Fruit fly (Drosophila melanogaster) whole organism, embryonic: ENCODE results near the gene CG2059.

Experiments
- Bdp1 ChIP-seq: fragments of 200-800 bp; sonication (Bioruptor generic); optimal IDR thresholded peaks from 3 replicates; lab custom pipeline; 2016; ENCODE audit warnings: missing biosample characterization, missing genetic modification characterization
- C15 ChIP-seq: fragments of 200-800 bp; sonication (Bioruptor generic); IDR thresholded peaks from 3 replicates; pipeline ENCODE4 v1.3.6; 2022; ENCODE audit warnings: missing biosample characterization, missing genetic modification characterization
- CG12236 ChIP-seq: fragments of 200-800 bp; sonication (Bioruptor generic); optimal IDR thresholded peaks from 2 replicates; lab custom pipeline; 2016; ENCODE audit warnings: missing biosample characterization, missing genetic modification characterization
- CG13287 ChIP-seq: fragments of 200-800 bp; sonication (Bioruptor generic); IDR thresholded peaks from 2 replicates; pipeline ENCODE4 v1.3.6; 2022; ENCODE audit warnings: missing biosample characterization, missing genetic modification characterization; ENCODE audit not compliant: partially characterized antibody
- CG13296 ChIP-seq: fragments of 200-800 bp; sonication (Bioruptor generic); optimal IDR thresholded peaks from 3 replicates; lab custom pipeline; 2018; ENCODE audit warnings: missing biosample characterization, mild to moderate bottlenecking, missing genetic modification characterization
- CG14014 ChIP-seq: fragments of 200-800 bp; sonication (Bioruptor generic); IDR thresholded peaks from 2 replicates; pipeline ENCODE4 v1.3.6; 2022; ENCODE audit warnings: missing biosample characterization, missing genetic modification characterization
- CG2116 ChIP-seq: fragments of 200-800 bp; sonication (Bioruptor generic); optimal IDR thresholded peaks from 3 replicates; lab custom pipeline; 2018; ENCODE audit warnings: missing biosample characterization, mild to moderate bottlenecking, missing genetic modification characterization
- CG3281 ChIP-seq: fragments of 200-800 bp; sonication (Bioruptor generic); optimal IDR thresholded peaks from 3 replicates; lab custom pipeline; 2017; ENCODE audit warnings: missing biosample characterization, mild to moderate bottlenecking, missing genetic modification characterization
- CG34422 ChIP-seq: fragments of 200-800 bp; sonication (Bioruptor generic); IDR thresholded peaks from 3 replicates; pipeline ENCODE4 v1.3.6; 2022; ENCODE audit warnings: missing biosample characterization, missing genetic modification characterization
- CG4424 ChIP-seq: fragments of 200-800 bp; sonication (Bioruptor generic); optimal IDR thresholded peaks from 3 replicates; lab custom pipeline; 2016; ENCODE audit warnings: missing biosample characterization, missing genetic modification characterization
- CG7963 ChIP-seq: fragments of 200-800 bp; sonication (Bioruptor generic); IDR thresholded peaks from 3 replicates; pipeline ENCODE4 v1.3.6; 2022; ENCODE audit warnings: missing biosample characterization, missing genetic modification characterization; ENCODE audit not compliant: partially characterized antibody
- CG9727 ChIP-seq: fragments of 200-800 bp; sonication (Bioruptor generic); optimal IDR thresholded peaks from 3 replicates; lab custom pipeline; 2017; ENCODE audit warnings: missing biosample characterization, mild to moderate bottlenecking, missing genetic modification characterization
- CoRest ChIP-seq: fragments of 200-800 bp; sonication (Bioruptor generic); optimal IDR thresholded peaks from 3 replicates; lab custom pipeline; 2018; ENCODE audit warnings: missing biosample characterization, mild to moderate bottlenecking, missing genetic modification characterization, moderate library complexity
- Doc2 ChIP-seq: fragments of 200-800 bp; sonication (Bioruptor generic); IDR thresholded peaks from 2 replicates; pipeline ENCODE4 v1.3.6; 2022; ENCODE audit warnings: missing biosample characterization, missing genetic modification characterization
- H2.0 ChIP-seq: fragments of 200-800 bp; sonication (Bioruptor generic); IDR thresholded peaks from 2 replicates; pipeline ENCODE4 v1.3.6; 2022; ENCODE audit warnings: missing biosample characterization, missing genetic modification characterization
- HmgZ ChIP-seq: fragments of 200-800 bp; sonication (Bioruptor generic); optimal IDR thresholded peaks from 2 replicates; lab custom pipeline; 2018; ENCODE audit warnings: missing biosample characterization, mild to moderate bottlenecking, missing genetic modification characterization
- Hmr ChIP-seq: fragments of 200-800 bp; sonication (Bioruptor generic); optimal IDR thresholded peaks from 3 replicates; lab custom pipeline; 2017; ENCODE audit warnings: mild to moderate bottlenecking, missing biosample characterization, missing genetic modification reagents, missing genetic modification characterization
- Hmx ChIP-seq: fragments of 200-800 bp; sonication (Bioruptor generic); optimal IDR thresholded peaks from 2 replicates; lab custom pipeline; 2016; ENCODE audit warnings: missing biosample characterization, missing genetic modification characterization
- Max ChIP-seq: fragments of 200-800 bp; sonication (Bioruptor generic); optimal IDR thresholded peaks from 2 replicates; lab custom pipeline; 2016; ENCODE audit warnings: missing biosample characterization, mild to moderate bottlenecking, missing genetic modification characterization
- NfI ChIP-seq: fragments of 200-800 bp; sonication (Bioruptor generic); optimal IDR thresholded peaks from 3 replicates; lab custom pipeline; 2018; ENCODE audit warnings: missing biosample characterization, mild to moderate bottlenecking, missing genetic modification characterization, moderate library complexity
- Sox100B ChIP-seq: fragments of 200-800 bp; sonication (Bioruptor generic); optimal IDR thresholded peaks from 3 replicates; lab custom pipeline; 2018; ENCODE audit warnings: missing biosample characterization, mild to moderate bottlenecking, missing genetic modification characterization
- Spps ChIP-seq: fragments of 200-800 bp; sonication (Bioruptor generic); optimal IDR thresholded peaks from 2 replicates; lab custom pipeline; 2018; ENCODE audit warnings: missing biosample characterization, mild to moderate bottlenecking, missing genetic modification characterization
- Sry-β ChIP-seq: fragments of 200-800 bp; sonication (Bioruptor generic); optimal IDR thresholded peaks from 2 replicates; lab custom pipeline; 2018; ENCODE audit warnings: missing biosample characterization, mild to moderate bottlenecking, missing genetic modification characterization, moderate library complexity
- Vsx1 ChIP-seq: fragments of 200-800 bp; sonication (Bioruptor generic); optimal IDR thresholded peaks from 2 replicates; lab custom pipeline; 2017; ENCODE audit warnings: missing biosample characterization, mild to moderate bottlenecking, missing genetic modification characterization, missing genetic modification reagents
- amos ChIP-seq: fragments of 200-800 bp; sonication (Bioruptor generic); IDR thresholded peaks from 2 replicates; pipeline ENCODE4 v1.3.6; 2022; ENCODE audit warnings: missing biosample characterization, missing genetic modification characterization; ENCODE audit not compliant: partially characterized antibody
- bab2 ChIP-seq: fragments of 200-800 bp; sonication (Bioruptor generic); optimal IDR thresholded peaks from 2 replicates; lab custom pipeline; 2016; ENCODE audit warnings: missing biosample characterization, missing genetic modification characterization
- br ChIP-seq: fragments of >200 bp; optimal IDR thresholded peaks from 2 replicates; lab custom pipeline; 2017
- bsh ChIP-seq, 2 experiments: fragments of 200-800 bp; sonication (Bioruptor generic); optimal IDR thresholded peaks; 2 replicates each; lab custom pipeline; 2017 to 2018; ENCODE audit warnings: mild to moderate bottlenecking in 2 of 2, missing biosample characterization in 2 of 2, missing genetic modification characterization in 2 of 2, moderate library complexity in 1 of 2
- ems ChIP-seq: fragments of 200-800 bp; sonication (Bioruptor generic); optimal IDR thresholded peaks from 3 replicates; lab custom pipeline; 2016; ENCODE audit warnings: missing biosample characterization, missing genetic modification characterization
- eve ChIP-seq, 2 experiments: fragments of >200 bp; optimal IDR thresholded peaks; 2 replicates each; lab custom pipeline; 2017; ENCODE audit warnings: missing biosample characterization in 2 of 2, missing genetic modification characterization in 2 of 2
- ewg ChIP-seq: fragments of 200-800 bp; sonication (Bioruptor generic); optimal IDR thresholded peaks from 3 replicates; lab custom pipeline; 2017; ENCODE audit warnings: mild to moderate bottlenecking, missing biosample characterization, missing genetic modification reagents, missing genetic modification characterization
- ftz-f1 ChIP-seq: fragments of 200-800 bp; sonication (Bioruptor generic); optimal IDR thresholded peaks from 2 replicates; lab custom pipeline; 2016; ENCODE audit warnings: missing biosample characterization, missing genetic modification characterization
- gfzf ChIP-seq: fragments of 200-800 bp; sonication (Bioruptor generic); optimal IDR thresholded peaks from 2 replicates; lab custom pipeline; 2016; ENCODE audit warnings: missing biosample characterization, mild to moderate bottlenecking, missing genetic modification characterization, moderate library complexity
- ken ChIP-seq: fragments of 200-800 bp; sonication (Bioruptor generic); IDR thresholded peaks from 3 replicates; pipeline ENCODE4 v1.3.6; 2022; ENCODE audit warnings: missing biosample characterization, missing genetic modification characterization
- klu ChIP-seq: fragments of 200-800 bp; sonication (Bioruptor generic); IDR thresholded peaks from 2 replicates; pipeline ENCODE4 v1.3.6; 2022; ENCODE audit warnings: missing biosample characterization, missing genetic modification characterization
- lov ChIP-seq, 2 experiments: fragments of 200-800 bp in 1 of 2; fragments of >200 bp in 1 of 2; sonication (Bioruptor generic) in 1 of 2; IDR thresholded peaks in 1 of 2; optimal IDR thresholded peaks in 1 of 2; 2 replicates in 1 of 2; 3 replicates in 1 of 2; pipeline versions ENCODE4 v1.3.6 to Lab custom; 2017 to 2022; ENCODE audit warnings: missing biosample characterization in 1 of 2, missing genetic modification characterization in 1 of 2
- luna ChIP-seq: fragments of 200-800 bp; sonication (Bioruptor generic); optimal IDR thresholded peaks from 2 replicates; lab custom pipeline; 2016; ENCODE audit warnings: missing biosample characterization, missing genetic modification characterization
- nmo ChIP-seq: fragments of 200-800 bp; sonication (Bioruptor generic); optimal IDR thresholded peaks from 2 replicates; lab custom pipeline; 2018; ENCODE audit warnings: missing biosample characterization, mild to moderate bottlenecking, missing genetic modification characterization, moderate library complexity
- nom ChIP-seq: fragments of 200-800 bp; sonication (Bioruptor generic); optimal IDR thresholded peaks from 2 replicates; lab custom pipeline; 2017; ENCODE audit warnings: missing biosample characterization, missing genetic modification characterization, mild to moderate bottlenecking, moderate library complexity, missing genetic modification reagents
- pros ChIP-seq: fragments of 200-800 bp; sonication (Bioruptor generic); optimal IDR thresholded peaks from 3 replicates; lab custom pipeline; 2019; ENCODE audit warnings: missing biosample characterization, mild to moderate bottlenecking, missing genetic modification characterization, moderate library complexity
- shn ChIP-seq: fragments of 200-800 bp; sonication (Bioruptor generic); optimal IDR thresholded peaks from 3 replicates; lab custom pipeline; 2016; ENCODE audit warnings: missing biosample characterization, missing genetic modification characterization
- stwl ChIP-seq: fragments of 200-800 bp; sonication (Bioruptor generic); optimal IDR thresholded peaks from 3 replicates; lab custom pipeline; 2018; ENCODE audit warnings: missing biosample characterization, mild to moderate bottlenecking, missing genetic modification characterization, moderate library complexity
- sug ChIP-seq: fragments of 200-800 bp; optimal IDR thresholded peaks from 2 replicates; lab custom pipeline; 2019; ENCODE audit warnings: missing biosample characterization, mild to moderate bottlenecking, missing genetic modification characterization, moderate library complexity
- trem ChIP-seq: fragments of 200-800 bp; optimal IDR thresholded peaks from 3 replicates; lab custom pipeline; 2019; ENCODE audit warnings: missing biosample characterization, mild to moderate bottlenecking, missing genetic modification characterization, moderate library complexity
- trh ChIP-seq: fragments of 200-800 bp; sonication (Bioruptor generic); optimal IDR thresholded peaks from 2 replicates; lab custom pipeline; 2016; ENCODE audit warnings: missing biosample characterization, missing genetic modification characterization
- vfl ChIP-seq: fragments of 200-800 bp; sonication (Bioruptor generic); optimal IDR thresholded peaks from 2 replicates; lab custom pipeline; 2016; ENCODE audit warnings: missing biosample characterization, missing genetic modification characterization
- wor ChIP-seq: fragments of 200-800 bp; sonication (Bioruptor generic); IDR thresholded peaks from 2 replicates; pipeline ENCODE4 v1.3.6; 2022; ENCODE audit warnings: missing biosample characterization, missing genetic modification characterization

The CG2059 gene

dm6 chrX:7306538-7307477 is 20.6 kb downstream of the CG2059 start (continued):
- TF ChIP-seq CoRest (tag; lab: Kevin White, UChicago) = peak; percentile 98
- TF ChIP-seq klu (GFP tag; lab: Robert Waterston, UW) = peak; percentile 61
- TF ChIP-seq Doc2 (GFP tag; lab: Robert Waterston, UW) = 0 out of 2 replicates have a peak, but pooled peaks have one; percentile 35
- TF ChIP-seq Hmr (GFP tag; lab: Kevin White, UChicago) = peak; percentile 89
- TF ChIP-seq CG14014 (GFP tag; lab: Robert Waterston, UW) = 0 out of 2 replicates have a peak, but pooled peaks have one; percentile 56
- peak; percentile 53 for TF ChIP-seq CG12236
- TF ChIP-seq vfl (GFP tag; lab: Kevin White, UChicago) = peak; percentile 70
- peak; percentile 84 for TF ChIP-seq wor (GFP tag; lab: Robert Waterston, UW)
- TF ChIP-seq ftz-f1 (GFP tag; lab: Kevin White, UChicago) = no peak
- TF ChIP-seq nom (GFP tag; lab: Kevin White, UChicago) = peak; percentile 66
- TF ChIP-seq Max = peak; percentile 86
- TF ChIP-seq br = no peak
- peak; percentile 39 for TF ChIP-seq HmgZ (tag; lab: Kevin White, UChicago)
- TF ChIP-seq CG9727 (GFP tag; lab: Kevin White, UChicago) = peak; percentile 99
- TF ChIP-seq amos = no peak; the same call in 1 of the 2 replicates
- TF ChIP-seq ems = peak; percentile 79
- TF ChIP-seq CG34422 (GFP tag; lab: Robert Waterston, UW) = peak; percentile 82; the same call in 2 of the 3 replicates
- peak; percentile 90 for TF ChIP-seq Spps (tag; lab: Kevin White, UChicago)
- TF ChIP-seq H2.0 (GFP tag; lab: Robert Waterston, UW) = peak; percentile 40
- peak; percentile 95 for TF ChIP-seq CG3281 (GFP tag; lab: Kevin White, UChicago)
- no peak for TF ChIP-seq luna
- TF ChIP-seq Sox100B = peak; percentile 99
- peak; percentile 90 for TF ChIP-seq trem
- peak; percentile 92 for TF ChIP-seq CG13296 (GFP tag; lab: Kevin White, UChicago)
- TF ChIP-seq CG7963 = no peak
- TF ChIP-seq ken = peak; percentile 52; the same call in 2 of the 3 replicates
- peak; percentile 58 for TF ChIP-seq Bdp1
- TF ChIP-seq stwl (tag; lab: Kevin White, UChicago) = peak; percentile 16
- TF ChIP-seq C15 = peak; percentile 26; the same call in 1 of the 3 replicates
- TF ChIP-seq Vsx1 (GFP tag; lab: Kevin White, UChicago) = peak; percentile 89
- TF ChIP-seq pros (GFP tag; lab: Kevin White, UChicago) = no peak
- TF ChIP-seq lov (optimal IDR thresholded peaks at IDR 0.05; lab: Kevin White, UChicago) = no peak
- TF ChIP-seq lov (GFP tag; IDR thresholded peaks at IDR 0.05; lab: Robert Waterston, UW) = no peak
- peak; percentile 74 for TF ChIP-seq trh
- TF ChIP-seq shn (GFP tag; lab: Kevin White, UChicago) = peak; percentile 86
- TF ChIP-seq gfzf (GFP tag; lab: Kevin White, UChicago) = no peak
- TF ChIP-seq bsh (GFP tag; optimal IDR thresholded peaks at IDR 0.05; lab: Kevin White, UChicago) = peak; percentile 90 to 92
- TF ChIP-seq Hmx = peak; percentile 36
- peak; percentile 97 for TF ChIP-seq nmo (GFP tag; lab: Kevin White, UChicago)
- peak; percentile 58 for TF ChIP-seq sug
- peak; percentile 67 for TF ChIP-seq bab2 (GFP tag; lab: Kevin White, UChicago)
- peak; percentile 29 for TF ChIP-seq CG13287 (GFP tag; lab: Robert Waterston, UW)
- no peak for TF ChIP-seq eve (GFP tag; optimal IDR thresholded peaks at IDR 0.05; lab: Kevin White, UChicago)
- TF ChIP-seq Sry-β = peak; percentile 67
- TF ChIP-seq NfI (GFP tag; lab: Kevin White, UChicago) = peak; percentile 92
- TF ChIP-seq ewg (GFP tag; lab: Kevin White, UChicago) = peak; percentile 89
- TF ChIP-seq CG2116 = peak; percentile 45
- TF ChIP-seq CG4424 (GFP tag; lab: Kevin White, UChicago) = peak; percentile 95
